Worm (Caenorhabditis elegans) whole organism, L4 larva: ENCODE data around the gene tsp-4.
"Not testable (repeated sequence)": the region's sequence is repeated elsewhere in the genome, so short reads cannot be mapped to it uniquely, and the experiment has no call there.

Experiments
- ama-1 ChIP-seq: fragments of 150-350 bp; optimal IDR thresholded peaks from 2 replicates; lab custom pipeline; 2014; ENCODE audit warnings: inconsistent platforms, mixed read lengths
- ceh-28 ChIP-seq: fragments of 150-350 bp; optimal IDR thresholded peaks from 2 replicates; lab custom pipeline; 2014; ENCODE audit warnings: missing biosample characterization, missing genetic modification reagents, missing genetic modification characterization
- daf-16 ChIP-seq, 3 experiments: sonication (generic microtip); optimal IDR thresholded peaks; 2 replicates each; lab custom pipeline; 2016 to 2017; ENCODE audit warnings: missing genetic modification characterization in 3 of 3, missing genetic modification reagents in 3 of 3, mild to moderate bottlenecking in 2 of 3, missing compliant biosample characterization in 2 of 3, missing biosample characterization in 1 of 3, moderate library complexity in 1 of 3
- fkh-10 ChIP-seq: fragments of 150-350 bp; optimal IDR thresholded peaks from 2 replicates; lab custom pipeline; 2014; ENCODE audit warnings: missing biosample characterization, missing genetic modification reagents, missing genetic modification characterization
- mep-1 ChIP-seq: fragments of 150-350 bp; sonication (generic microtip); optimal IDR thresholded peaks from 3 replicates; lab custom pipeline; 2014; ENCODE audit warnings: missing biosample characterization, missing genetic modification characterization
- nhr-28 ChIP-seq: fragments of 150-350 bp; optimal IDR thresholded peaks from 2 replicates; lab custom pipeline; 2014; ENCODE audit warnings: missing biosample characterization, missing genetic modification characterization
- nhr-76 ChIP-seq: fragments of 150-350 bp; optimal IDR thresholded peaks from 2 replicates; lab custom pipeline; 2014; ENCODE audit warnings: missing biosample characterization, missing genetic modification characterization
- pqm-1 ChIP-seq: sonication (generic microtip); optimal IDR thresholded peaks from 2 replicates; lab custom pipeline; 2017; ENCODE audit warnings: missing biosample characterization, missing genetic modification characterization
- skn-1 ChIP-seq: fragments of 150-350 bp; optimal IDR thresholded peaks from 2 replicates; lab custom pipeline; 2014; ENCODE audit warnings: missing biosample characterization, missing genetic modification characterization
- snpc-1.2 ChIP-seq: fragments of 200-800 bp; sonication (Bioruptor generic); IDR thresholded peaks from 2 replicates; pipeline ENCODE4 v1.3.6; 2022; ENCODE audit warnings: missing genetic modification reagents, missing genetic modification characterization, missing compliant biosample characterization
- unc-39 ChIP-seq: sonication (generic microtip); optimal IDR thresholded peaks from 2 replicates; lab custom pipeline; 2017; ENCODE audit warnings: missing biosample characterization, missing genetic modification characterization
- ztf-11 ChIP-seq: fragments of 150-350 bp; optimal IDR thresholded peaks from 2 replicates; lab custom pipeline; 2014; ENCODE audit warnings: missing biosample characterization, missing genetic modification characterization

ce11 chrIV:12476942-12477341, 43.1 kb downstream of the tsp-4 start, which contains the start of gene T04A11.1:
- TF ChIP-seq nhr-28 (tag; lab: Kevin White, UChicago); skn-1 (tag; lab: Kevin White, UChicago); unc-39; fkh-10; snpc-1.2 (GFP tag; lab: Robert Waterston, UW); nhr-76 (tag; lab: Kevin White, UChicago); pqm-1; ama-1 (lab: Kevin White, UChicago); ztf-11; ceh-28 (tag; lab: Kevin White, UChicago); mep-1 (tag; lab: Kevin White, UChicago); daf-16 (GFP tag; optimal IDR thresholded peaks at IDR 0.05; lab: Kevin White, UChicago); daf-16 (tag; optimal IDR thresholded peaks at IDR 0.05; lab: Kevin White, UChicago): not testable (repeated sequence)
